Fruit fly (Drosophila melanogaster) whole organism, embryonic: ENCODE data around the gene TwdlV.

ENCODE experiments used
- Bteb2 ChIP-seq: fragments of 200-800 bp; sonication (Bioruptor generic); optimal IDR thresholded peaks from 2 replicates; lab custom pipeline; 2016; ENCODE audit warnings: missing biosample characterization, missing genetic modification characterization
- CG10959 ChIP-seq: fragments of 200-800 bp; sonication (Bioruptor generic); IDR thresholded peaks from 2 replicates; pipeline ENCODE4 v1.3.6; 2022; ENCODE audit warnings: missing biosample characterization, missing genetic modification characterization
- CG11504 ChIP-seq: fragments of 200-800 bp; sonication (Bioruptor generic); optimal IDR thresholded peaks from 3 replicates; lab custom pipeline; 2019; ENCODE audit warnings: missing biosample characterization, mild to moderate bottlenecking, missing genetic modification characterization, moderate library complexity
- CG11723 ChIP-seq: fragments of 200-800 bp; sonication (Bioruptor generic); optimal IDR thresholded peaks from 2 replicates; lab custom pipeline; 2017; ENCODE audit warnings: missing biosample characterization, mild to moderate bottlenecking, missing genetic modification characterization
- CG12299 ChIP-seq: fragments of 200-800 bp; sonication (Bioruptor generic); optimal IDR thresholded peaks from 2 replicates; lab custom pipeline; 2018; ENCODE audit warnings: missing biosample characterization, mild to moderate bottlenecking, missing genetic modification characterization
- CG13287 ChIP-seq: fragments of 200-800 bp; sonication (Bioruptor generic); IDR thresholded peaks from 2 replicates; pipeline ENCODE4 v1.3.6; 2022; ENCODE audit warnings: missing biosample characterization, missing genetic modification characterization; ENCODE audit not compliant: partially characterized antibody
- CG13624 ChIP-seq: fragments of 200-800 bp; sonication (Bioruptor generic); optimal IDR thresholded peaks from 2 replicates; lab custom pipeline; 2016; ENCODE audit warnings: missing biosample characterization, missing genetic modification characterization
- CG14667 ChIP-seq: fragments of 200-800 bp; sonication (Bioruptor generic); IDR thresholded peaks from 2 replicates; pipeline ENCODE4 v1.3.6; 2022; ENCODE audit warnings: missing biosample characterization, missing genetic modification characterization
- CG1603 ChIP-seq: fragments of 200-800 bp; sonication (Bioruptor generic); optimal IDR thresholded peaks from 2 replicates; lab custom pipeline; 2019; ENCODE audit warnings: missing biosample characterization, mild to moderate bottlenecking, missing genetic modification characterization, moderate library complexity
- CG2678 ChIP-seq: fragments of 200-800 bp; sonication (Bioruptor generic); optimal IDR thresholded peaks from 3 replicates; lab custom pipeline; 2019; ENCODE audit warnings: missing biosample characterization, mild to moderate bottlenecking, missing genetic modification characterization, moderate library complexity
- CG4404 ChIP-seq: fragments of 200-800 bp; sonication (Bioruptor generic); IDR thresholded peaks from 2 replicates; pipeline ENCODE4 v1.3.6; 2022; ENCODE audit warnings: missing biosample characterization, missing genetic modification characterization
- CG4730 ChIP-seq: fragments of 200-800 bp; sonication (Bioruptor generic); IDR thresholded peaks from 2 replicates; pipeline ENCODE4 v1.3.6; 2022; ENCODE audit warnings: missing biosample characterization, missing genetic modification characterization
- CG5180 ChIP-seq: fragments of 200-800 bp; sonication (Bioruptor generic); optimal IDR thresholded peaks from 3 replicates; lab custom pipeline; 2017; ENCODE audit warnings: missing biosample characterization, missing genetic modification characterization, mild to moderate bottlenecking, moderate library complexity, missing genetic modification reagents
- CG6272 ChIP-seq: fragments of 200-800 bp; sonication (Bioruptor generic); IDR thresholded peaks from 2 replicates; pipeline ENCODE4 v1.3.6; 2022; ENCODE audit warnings: missing biosample characterization, missing genetic modification characterization
- CG6791 ChIP-seq: fragments of 200-800 bp; sonication (Bioruptor generic); IDR thresholded peaks from 3 replicates; pipeline ENCODE4 v1.3.6; 2022; ENCODE audit warnings: missing biosample characterization, missing genetic modification characterization; ENCODE audit not compliant: partially characterized antibody
- CG7786 ChIP-seq: fragments of 200-800 bp; sonication (Bioruptor generic); optimal IDR thresholded peaks from 2 replicates; lab custom pipeline; 2016; ENCODE audit warnings: missing biosample characterization, missing genetic modification characterization
- CG8290 ChIP-seq, 3 experiments: fragments of 200-800 bp; sonication (Bioruptor generic); optimal IDR thresholded peaks; 2 replicates each; lab custom pipeline; 2016 to 2019; ENCODE audit warnings: missing biosample characterization in 3 of 3, missing genetic modification characterization in 3 of 3, mild to moderate bottlenecking in 2 of 3, moderate library complexity in 1 of 3
- CG9215 ChIP-seq: fragments of 200-800 bp; sonication (Bioruptor generic); IDR thresholded peaks from 2 replicates; pipeline ENCODE4 v1.3.6; 2022; ENCODE audit warnings: missing biosample characterization, missing genetic modification characterization
- CG9437 ChIP-seq: fragments of 200-800 bp; sonication (Bioruptor generic); optimal IDR thresholded peaks from 2 replicates; lab custom pipeline; 2018; ENCODE audit warnings: missing biosample characterization, mild to moderate bottlenecking, missing genetic modification characterization
- D19A ChIP-seq: fragments of 200-800 bp; optimal IDR thresholded peaks from 3 replicates; lab custom pipeline; 2019; ENCODE audit warnings: missing biosample characterization, mild to moderate bottlenecking, missing genetic modification characterization, moderate library complexity
- Dref ChIP-seq: fragments of 200-800 bp; sonication (Bioruptor generic); IDR thresholded peaks from 2 replicates; pipeline ENCODE4 v1.3.6; 2022; ENCODE audit warnings: missing biosample characterization, missing genetic modification characterization
- Ets65A ChIP-seq: fragments of 200-800 bp; sonication (Bioruptor generic); peaks from one replicate; lab custom pipeline; 2016; ENCODE audit warnings: missing biosample characterization, missing genetic modification characterization
- Hmr ChIP-seq: fragments of 200-800 bp; sonication (Bioruptor generic); optimal IDR thresholded peaks from 3 replicates; lab custom pipeline; 2017; ENCODE audit warnings: mild to moderate bottlenecking, missing biosample characterization, missing genetic modification reagents, missing genetic modification characterization
- Jarid2 ChIP-seq: fragments of 200-800 bp; sonication (Bioruptor generic); optimal IDR thresholded peaks from 3 replicates; lab custom pipeline; 2017; ENCODE audit warnings: mild to moderate bottlenecking, missing biosample characterization, missing genetic modification reagents, missing genetic modification characterization
- MESR4 ChIP-seq: fragments of 200-800 bp; sonication (Bioruptor generic); optimal IDR thresholded peaks from 2 replicates; lab custom pipeline; 2018; ENCODE audit warnings: missing biosample characterization, mild to moderate bottlenecking, missing genetic modification characterization, moderate library complexity
- Mes4 ChIP-seq: fragments of 200-800 bp; sonication (Bioruptor generic); optimal IDR thresholded peaks from 2 replicates; lab custom pipeline; 2016; ENCODE audit warnings: missing biosample characterization, missing genetic modification characterization
- NC2β ChIP-seq: fragments of 200-800 bp; sonication (Bioruptor generic); optimal IDR thresholded peaks from 2 replicates; lab custom pipeline; 2016; ENCODE audit warnings: missing biosample characterization, missing genetic modification characterization
- Oli ChIP-seq: fragments of 200-800 bp; sonication (Bioruptor generic); optimal IDR thresholded peaks from 2 replicates; lab custom pipeline; 2018; ENCODE audit warnings: missing biosample characterization, mild to moderate bottlenecking, missing genetic modification characterization, moderate library complexity
- Pdp1 ChIP-seq, 2 experiments: fragments of 200-800 bp; sonication (Bioruptor generic); optimal IDR thresholded peaks; 3 replicates each; lab custom pipeline; 2016; ENCODE audit warnings: missing biosample characterization in 2 of 2, missing genetic modification characterization in 2 of 2, mild to moderate bottlenecking in 1 of 2, moderate library complexity in 1 of 2
- Ravus ChIP-seq: fragments of 200-800 bp; sonication (Bioruptor generic); IDR thresholded peaks from 2 replicates; pipeline ENCODE4 v1.3.6; 2022; ENCODE audit warnings: missing biosample characterization, missing genetic modification characterization
- Spps ChIP-seq: fragments of 200-800 bp; sonication (Bioruptor generic); optimal IDR thresholded peaks from 2 replicates; lab custom pipeline; 2018; ENCODE audit warnings: missing biosample characterization, mild to moderate bottlenecking, missing genetic modification characterization
- Stat92E ChIP-seq, 3 experiments: fragments of >200 bp in 2 of 3; fragments of 200-800 bp in 1 of 3; sonication (Bioruptor generic) in 1 of 3; optimal IDR thresholded peaks; 2 replicates each; lab custom pipeline; 2017 to 2019; ENCODE audit warnings: missing biosample characterization in 3 of 3, missing genetic modification characterization in 3 of 3, mild to moderate bottlenecking in 1 of 3, moderate library complexity in 1 of 3
- TFAM ChIP-seq: fragments of 200-800 bp; sonication (Bioruptor generic); optimal IDR thresholded peaks from 2 replicates; lab custom pipeline; 2017; ENCODE audit warnings: missing biosample characterization, missing genetic modification characterization, inconsistent platforms
- Trl ChIP-seq, 3 experiments: fragments of >200 bp in 2 of 3; fragments of 200-800 bp in 1 of 3; sonication (Bioruptor generic) in 1 of 3; optimal IDR thresholded peaks; 2 replicates in 1 of 3; 3 replicates in 2 of 3; lab custom pipeline; 2016 to 2017; ENCODE audit warnings: missing biosample characterization in 1 of 3, missing genetic modification characterization in 1 of 3
- ab ChIP-seq: fragments of 200-800 bp; sonication (Bioruptor generic); optimal IDR thresholded peaks from 2 replicates; lab custom pipeline; 2016; ENCODE audit warnings: missing biosample characterization, missing genetic modification characterization
- br ChIP-seq: fragments of >200 bp; optimal IDR thresholded peaks from 2 replicates; lab custom pipeline; 2017
- croc ChIP-seq: fragments of 200-800 bp; sonication (Bioruptor generic); conservative IDR thresholded peaks from 3 replicates; pipeline ENCODE4 v1.3.6; 2022; ENCODE audit warnings: missing biosample characterization, missing genetic modification characterization
- dati ChIP-seq: fragments of 200-800 bp; sonication (Bioruptor generic); IDR thresholded peaks from 2 replicates; pipeline ENCODE4 v1.3.6; 2022; ENCODE audit warnings: missing biosample characterization, missing genetic modification characterization
- gcm2 ChIP-seq: fragments of 200-800 bp; sonication (Bioruptor generic); optimal IDR thresholded peaks from 2 replicates; lab custom pipeline; 2016; ENCODE audit warnings: missing biosample characterization, missing genetic modification characterization
- nerfin-2 ChIP-seq: fragments of 200-800 bp; sonication (Bioruptor generic); IDR thresholded peaks from 2 replicates; pipeline ENCODE4 v1.3.6; 2022; ENCODE audit warnings: missing biosample characterization, missing genetic modification characterization; ENCODE audit not compliant: partially characterized antibody
- peb ChIP-seq: fragments of 200-800 bp; sonication (Bioruptor generic); IDR thresholded peaks from 2 replicates; pipeline ENCODE4 v1.3.6; 2022; ENCODE audit warnings: missing biosample characterization, missing genetic modification characterization
- pfk ChIP-seq: fragments of 200-800 bp; sonication (Bioruptor generic); optimal IDR thresholded peaks from 2 replicates; lab custom pipeline; 2018; ENCODE audit warnings: missing biosample characterization, mild to moderate bottlenecking, missing genetic modification characterization, moderate library complexity
- pzg ChIP-seq: fragments of 200-800 bp; sonication (Bioruptor generic); optimal IDR thresholded peaks from 3 replicates; lab custom pipeline; 2018; ENCODE audit warnings: missing biosample characterization, mild to moderate bottlenecking, missing genetic modification characterization, moderate library complexity
- sens ChIP-seq: fragments of 200-800 bp; sonication (Bioruptor generic); peaks from one replicate; lab custom pipeline; 2016; ENCODE audit warnings: missing biosample characterization, missing genetic modification characterization
- so ChIP-seq: fragments of 200-800 bp; sonication (Bioruptor generic); IDR thresholded peaks from 3 replicates; pipeline ENCODE4 v1.3.6; 2022; ENCODE audit warnings: missing biosample characterization, missing genetic modification characterization
- stc ChIP-seq: fragments of 200-800 bp; sonication (Bioruptor generic); IDR thresholded peaks from 2 replicates; pipeline ENCODE4 v1.3.6; 2022; ENCODE audit warnings: missing biosample characterization, missing genetic modification characterization
- tio ChIP-seq: fragments of 200-800 bp; sonication (Bioruptor generic); optimal IDR thresholded peaks from 2 replicates; lab custom pipeline; 2017; ENCODE audit warnings: missing biosample characterization, missing genetic modification characterization, inconsistent platforms
- vfl ChIP-seq: fragments of 200-800 bp; sonication (Bioruptor generic); optimal IDR thresholded peaks from 2 replicates; lab custom pipeline; 2016; ENCODE audit warnings: missing biosample characterization, missing genetic modification characterization

Gene TwdlV

DNA sequence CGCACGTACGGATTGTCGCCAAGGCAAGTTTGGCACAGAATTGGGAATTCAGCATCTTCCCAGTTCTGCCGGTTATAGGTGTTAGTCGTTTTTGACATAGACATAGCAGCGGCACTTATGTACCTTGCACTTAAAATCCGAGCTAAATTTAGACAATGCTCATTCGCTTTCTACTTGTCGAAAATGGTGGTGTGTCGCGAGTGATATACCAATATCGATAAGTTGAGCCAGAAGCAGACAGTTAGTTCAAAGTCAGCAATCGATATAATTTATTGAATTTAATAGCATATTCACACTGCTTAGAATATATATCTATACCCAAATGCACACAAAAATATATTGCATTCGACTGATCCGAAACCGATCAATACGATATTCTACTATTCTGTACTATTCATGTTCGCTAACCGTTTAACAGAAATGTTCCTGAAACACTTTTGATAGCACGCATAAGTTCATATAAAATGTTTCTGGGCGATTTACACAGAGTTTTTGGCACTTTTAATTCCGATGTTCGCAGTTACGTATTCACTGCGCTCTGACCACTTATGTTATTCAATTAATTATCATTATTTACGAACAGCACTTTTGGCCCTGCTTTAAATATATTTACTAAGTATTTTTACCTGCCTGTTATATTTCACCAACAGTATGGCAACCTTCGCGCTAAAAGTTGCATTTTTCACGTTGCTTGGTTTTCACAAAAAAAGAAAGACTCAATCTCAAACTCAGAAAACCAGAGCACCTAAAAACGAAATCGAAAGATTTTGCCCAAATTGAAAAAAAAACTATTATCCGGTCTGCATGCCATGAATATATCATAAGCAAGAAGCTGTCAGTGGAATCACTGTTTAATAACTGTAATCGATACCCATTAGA is 22.1 kb upstream of the TwdlV start, which contains the start of gene CG14641 (continued):
- TF ChIP-seq CG8290 (GFP tag; optimal IDR thresholded peaks at IDR 0.05; lab: Kevin White, UChicago), result no peak
- TF ChIP-seq CG8290 (tag; optimal IDR thresholded peaks at IDR 0.05; lab: Kevin White, UChicago), result peak in 1 of 2 experiments; percentile 42
- TF ChIP-seq pfk (GFP tag; lab: Kevin White, UChicago), result no peak
- TF ChIP-seq TFAM, result no peak
- TF ChIP-seq Bteb2 (GFP tag; lab: Kevin White, UChicago), result no peak
- TF ChIP-seq CG5180 (GFP tag; lab: Kevin White, UChicago), result no peak
- no peak for TF ChIP-seq Jarid2 (GFP tag; lab: Kevin White, UChicago)
- TF ChIP-seq Hmr (GFP tag; lab: Kevin White, UChicago), result no peak
- TF ChIP-seq Ravus, result no peak
- no peak for TF ChIP-seq Mes4
- TF ChIP-seq NC2β (GFP tag; lab: Kevin White, UChicago), result no peak
- TF ChIP-seq croc (GFP tag; lab: Robert Waterston, UW), result no peak
- TF ChIP-seq CG4404 (GFP tag; lab: Robert Waterston, UW), result no peak
- no peak for TF ChIP-seq CG6272 (GFP tag; lab: Robert Waterston, UW)
- TF ChIP-seq Oli (tag; lab: Kevin White, UChicago), result no peak
- no peak for TF ChIP-seq CG11504 (tag; lab: Kevin White, UChicago)
- no peak for TF ChIP-seq gcm2 (GFP tag; lab: Kevin White, UChicago)
- TF ChIP-seq CG9215 (GFP tag; lab: Robert Waterston, UW), result 0 out of 2 replicates have a peak, but pooled peaks have one; percentile 19
- TF ChIP-seq pzg (GFP tag; lab: Kevin White, UChicago), result peak; percentile 45
- peak; percentile 74 for TF ChIP-seq CG1603 (tag; lab: Kevin White, UChicago)
- TF ChIP-seq CG4730, result no peak
- TF ChIP-seq CG13624 (GFP tag; lab: Kevin White, UChicago), result no peak
- TF ChIP-seq Ets65A (GFP tag; lab: Kevin White, UChicago), result peak; percentile 82
- TF ChIP-seq Dref (GFP tag; lab: Robert Waterston, UW), result peak; percentile 83
- no peak for TF ChIP-seq so (GFP tag; lab: Robert Waterston, UW)
- no peak for TF ChIP-seq D19A (tag; lab: Kevin White, UChicago)
- TF ChIP-seq CG14667 (GFP tag; lab: Robert Waterston, UW), result peak; percentile 29; the same call in 1 of the 2 replicates
- peak; percentile 28 for TF ChIP-seq CG9437 (GFP tag; lab: Kevin White, UChicago)
- TF ChIP-seq CG2678 (tag; lab: Kevin White, UChicago), result no peak
- peak; percentile 47 for TF ChIP-seq tio (GFP tag; lab: Kevin White, UChicago)
- TF ChIP-seq CG11723 (GFP tag; lab: Kevin White, UChicago), result peak; percentile 64
- peak; percentile 8; the same call in 1 of the 2 replicates for TF ChIP-seq CG13287 (GFP tag; lab: Robert Waterston, UW)
- TF ChIP-seq Stat92E (GFP tag; optimal IDR thresholded peaks at IDR 0.05; lab: Kevin White, UChicago), result peak in 1 of 3 experiments; percentile 86
- no peak for TF ChIP-seq peb (GFP tag; lab: Robert Waterston, UW)
- TF ChIP-seq CG12299 (tag; lab: Kevin White, UChicago), result no peak
- no peak for TF ChIP-seq br
- TF ChIP-seq dati, result no peak
- no peak for TF ChIP-seq Pdp1 (GFP tag; optimal IDR thresholded peaks at IDR 0.05; lab: Kevin White, UChicago)
- peak; percentile 53; the same call in 1 of the 3 replicates for TF ChIP-seq CG6791 (GFP tag; lab: Robert Waterston, UW)
- peak; percentile 92 for TF ChIP-seq MESR4 (GFP tag; lab: Kevin White, UChicago)
- TF ChIP-seq nerfin-2 (GFP tag; lab: Robert Waterston, UW), result 0 out of 2 replicates have a peak, but pooled peaks have one; percentile 21
- no peak for TF ChIP-seq CG10959
- no peak for TF ChIP-seq stc
- no peak for TF ChIP-seq Trl (optimal IDR thresholded peaks at IDR 0.05; lab: Kevin White, UChicago)
- no peak for TF ChIP-seq Trl (GFP tag; optimal IDR thresholded peaks at IDR 0.05; lab: Kevin White, UChicago)
- peak; percentile 56 for TF ChIP-seq sens (GFP tag; lab: Kevin White, UChicago)
- TF ChIP-seq ab (GFP tag; lab: Kevin White, UChicago), result no peak
- no peak for TF ChIP-seq Spps (tag; lab: Kevin White, UChicago)
- no peak for TF ChIP-seq CG7786 (GFP tag; lab: Kevin White, UChicago)
- TF ChIP-seq vfl (GFP tag; lab: Kevin White, UChicago), result no peak
